Worm (Caenorhabditis elegans) whole organism, mixed stage, embryonic: Measurements from ENCODE around the gene T05D4.2.

ENCODE experiments used
- lin-13 ChIP-seq: fragments of 150-350 bp; optimal IDR thresholded peaks from 2 replicates; lab custom pipeline; 2014; ENCODE audit warnings: missing biosample characterization, missing genetic modification characterization
- nhr-76 ChIP-seq: sonication (generic microtip); optimal IDR thresholded peaks from 2 replicates; lab custom pipeline; 2017; ENCODE audit warnings: missing biosample characterization, missing genetic modification characterization

DNA sequence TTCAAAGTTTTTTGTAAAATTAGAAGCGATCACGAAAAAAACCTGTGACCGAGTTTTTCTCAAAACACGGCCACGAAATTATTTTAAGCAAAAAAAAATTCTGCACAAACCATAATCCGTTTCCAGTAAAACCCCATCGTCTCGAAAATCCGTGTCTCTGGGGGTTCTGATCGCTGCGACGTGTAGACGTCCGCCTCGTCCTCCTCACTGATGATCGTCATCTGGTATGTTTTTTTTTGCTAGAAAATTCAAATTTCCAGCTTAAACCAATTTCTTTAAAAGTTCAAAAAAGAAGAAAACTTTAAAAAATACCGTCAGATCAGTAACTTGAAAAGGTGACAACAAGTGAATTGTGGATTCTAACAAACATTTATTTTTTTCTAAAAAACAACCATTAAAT, 16.3 kb downstream of the T05D4.2 start, which contains the start of gene Y76A2B.4:
- TF ChIP-seq lin-13 (tag; lab: Kevin White, UChicago) (no peak), nhr-76 (tag; lab: Kevin White, UChicago) (no peak)
